Worm (Caenorhabditis elegans): Measurements from ENCODE around the gene C56A3.8.

C56A3.8 gene

DNA sequence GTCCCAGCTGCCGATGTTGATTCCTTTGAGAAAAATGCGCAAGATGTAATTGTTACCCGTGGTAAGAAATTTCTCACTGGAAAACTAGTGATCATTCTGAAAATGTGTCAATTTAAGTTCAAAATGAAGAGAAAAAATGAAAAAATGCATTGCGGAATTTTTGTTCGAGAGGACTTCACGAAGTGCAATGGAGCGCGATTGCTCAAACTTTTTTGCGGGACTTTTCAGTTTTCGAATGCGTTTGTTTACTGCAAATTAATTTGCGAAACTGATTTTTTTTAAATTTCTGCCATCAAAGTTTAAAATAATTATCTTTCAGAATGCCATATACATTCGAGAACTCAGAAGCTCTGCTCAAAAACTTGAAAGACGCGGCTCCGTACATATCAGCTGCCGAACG lies 8.5 kb downstream of the C56A3.8 start, which contains the start of the genes nuaf-1 and bir-2 (continued):
- TF ChIP-seq fkh-8 (tag; optimal IDR thresholded peaks at IDR 0.05) (peak; percentile 41), ceh-63 (GFP tag; optimal IDR thresholded peaks at IDR 0.05) (no peak), C34B4.2 (tag; optimal IDR thresholded peaks at IDR 0.05) (no peak), irx-1 (tag; optimal IDR thresholded peaks at IDR 0.05) (peak; percentile 23), ces-1 (GFP tag; optimal IDR thresholded peaks at IDR 0.05) (no peak), ama-1 (optimal IDR thresholded peaks at IDR 0.05) (no peak), F16B12.6 (tag; optimal IDR thresholded peaks at IDR 0.05) (peak; percentile 23), nhr-90 (tag; optimal IDR thresholded peaks at IDR 0.05; ENCODE audit: poor library complexity) (peak; percentile 50), tlp-1 (tag; optimal IDR thresholded peaks at IDR 0.05) (no peak), xbp-1 (tag; optimal IDR thresholded peaks at IDR 0.05) (peak; percentile 57), lin-14 (GFP tag; optimal IDR thresholded peaks at IDR 0.05) (peak; percentile 70), nhr-85 (tag) (peak; percentile 73), vab-15 (tag; optimal IDR thresholded peaks at IDR 0.05) (no peak), efl-1 (optimal IDR thresholded peaks at IDR 0.05) (peak; percentile 68 to 82), efl-1 (GFP tag; optimal IDR thresholded peaks at IDR 0.05 in 1 of 2) (peak; percentile 85 to 98), ztf-4 (tag; optimal IDR thresholded peaks at IDR 0.05) (no peak), lin-15B (tag; optimal IDR thresholded peaks at IDR 0.05) (peak; percentile 75), nhr-11 (tag; optimal IDR thresholded peaks at IDR 0.05) (no peak), efl-3 (GFP tag; optimal IDR thresholded peaks at IDR 0.05) (no peak), unc-130 (tag; optimal IDR thresholded peaks at IDR 0.05) (peak; percentile 62), dpl-1 (GFP tag; optimal IDR thresholded peaks at IDR 0.05) (peak; percentile 75 to 91 (median 85)), zip-4 (GFP tag; optimal IDR thresholded peaks at IDR 0.05) (no peak), pax-3 (tag; optimal IDR thresholded peaks at IDR 0.05) (peak; percentile 57), hlh-4 (tag; optimal IDR thresholded peaks at IDR 0.05) (no peak), dsc-1 (tag; optimal IDR thresholded peaks at IDR 0.05) (peak; percentile 60), ceh-88 (GFP tag; IDR thresholded peaks at IDR 0.05) (no peak), fkh-10 (GFP tag; optimal IDR thresholded peaks at IDR 0.05) (no peak), hlh-17 (GFP tag; optimal IDR thresholded peaks at IDR 0.05; ENCODE audit: borderline replicate concordance) (no peak), Y116A8C.19 (tag; optimal IDR thresholded peaks at IDR 0.05; ENCODE audit: borderline replicate concordance) (no peak), unc-98 (GFP tag; IDR thresholded peaks at IDR 0.05) (no peak), hpl-2 (GFP tag; optimal IDR thresholded peaks at IDR 0.05) (no peak), elt-2 (tag; optimal IDR thresholded peaks at IDR 0.05) (no peak), lin-35 (GFP tag; optimal IDR thresholded peaks at IDR 0.05) (peak; percentile 78 to 90), ceh-8 (GFP tag; optimal IDR thresholded peaks at IDR 0.05) (no peak), lin-13 (GFP tag; optimal IDR thresholded peaks at IDR 0.05) (peak; percentile 48), nhr-19 (GFP tag; conservative IDR thresholded peaks at IDR 0.05) (peak; percentile 54), aha-1 (tag; optimal IDR thresholded peaks at IDR 0.05) (no peak), nhr-77 (tag; optimal IDR thresholded peaks at IDR 0.05) (no peak), fos-1 (tag; optimal IDR thresholded peaks at IDR 0.05) (no peak), zag-1 (tag; optimal IDR thresholded peaks at IDR 0.05) (no peak), egl-27 (tag; optimal IDR thresholded peaks at IDR 0.05) (no peak), tbx-2 (tag; optimal IDR thresholded peaks at IDR 0.05) (peak; percentile 52), mep-1 (tag; optimal IDR thresholded peaks at IDR 0.05) (peak; percentile 85), lin-39 (tag; optimal IDR thresholded peaks at IDR 0.05) (no peak), rnt-1 (tag; optimal IDR thresholded peaks at IDR 0.05) (peak; percentile 88), nhr-84 (tag; optimal IDR thresholded peaks at IDR 0.05) (no peak), swsn-7 (tag; optimal IDR thresholded peaks at IDR 0.05) (peak; percentile 63), unc-62 (GFP tag; optimal IDR thresholded peaks at IDR 0.05) (no peak), sup-37 (GFP tag; optimal IDR thresholded peaks at IDR 0.05) (no peak), ceh-82 (tag; optimal IDR thresholded peaks at IDR 0.05) (peak in 2 of 3 experiments; percentile 47 to 55), jun-1 (tag; optimal IDR thresholded peaks at IDR 0.05) (peak; percentile 28), sox-4 (tag; optimal IDR thresholded peaks at IDR 0.05) (no peak)

Data from whole organism, L1 larva.